Worm (Caenorhabditis elegans) whole organism, late embryonic: ENCODE measurements around the gene basl-1.
A peak's percentile ranks its signal among the peaks of the same experiment; 100 is the strongest.

Source experiments
- C38D4.7 ChIP-seq: fragments of 200-800 bp; sonication (Bioruptor generic); optimal IDR thresholded peaks from 2 replicates; lab custom pipeline; 2018; ENCODE audit warnings: mild to moderate bottlenecking, missing genetic modification characterization, moderate library complexity, missing compliant biosample characterization
- F13H6.1 ChIP-seq: sonication (generic microtip); optimal IDR thresholded peaks from 2 replicates; lab custom pipeline; 2016; ENCODE audit warnings: missing genetic modification characterization, missing compliant biosample characterization
- T23F11.4 ChIP-seq: fragments of 200-800 bp; sonication (Bioruptor generic); optimal IDR thresholded peaks from 2 replicates; lab custom pipeline; 2018; ENCODE audit warnings: mild to moderate bottlenecking, missing genetic modification characterization, missing compliant biosample characterization
- ceh-18 ChIP-seq: sonication (generic microtip); optimal IDR thresholded peaks from 2 replicates; lab custom pipeline; 2016; ENCODE audit warnings: missing genetic modification characterization, missing compliant biosample characterization
- ceh-19 ChIP-seq: fragments of 200-800 bp; sonication (Bioruptor generic); optimal IDR thresholded peaks from 2 replicates; lab custom pipeline; 2018; ENCODE audit warnings: mild to moderate bottlenecking, missing genetic modification characterization, missing compliant biosample characterization
- ceh-24 ChIP-seq: sonication (generic microtip); optimal IDR thresholded peaks from 2 replicates; lab custom pipeline; 2016; ENCODE audit warnings: mild to moderate bottlenecking, missing genetic modification characterization, missing compliant biosample characterization
- ceh-31 ChIP-seq: sonication (generic microtip); optimal IDR thresholded peaks from 2 replicates; lab custom pipeline; 2016; ENCODE audit warnings: missing genetic modification characterization, missing compliant biosample characterization
- ceh-34 ChIP-seq: sonication (generic microtip); optimal IDR thresholded peaks from 2 replicates; lab custom pipeline; 2016; ENCODE audit warnings: mild to moderate bottlenecking, missing genetic modification characterization, missing compliant biosample characterization
- ceh-48 ChIP-seq: sonication (generic microtip); optimal IDR thresholded peaks from 2 replicates; lab custom pipeline; 2016; ENCODE audit warnings: missing genetic modification characterization, inconsistent platforms, missing compliant biosample characterization
- ceh-6 ChIP-seq: fragments of 200-800 bp; sonication (Bioruptor generic); optimal IDR thresholded peaks from 2 replicates; lab custom pipeline; 2018; ENCODE audit warnings: mild to moderate bottlenecking, missing genetic modification characterization, missing compliant biosample characterization
- che-1 ChIP-seq: sonication (generic microtip); optimal IDR thresholded peaks from 2 replicates; lab custom pipeline; 2016; ENCODE audit warnings: mild to moderate bottlenecking, missing genetic modification characterization, missing compliant biosample characterization
- elt-2 ChIP-seq: sonication (generic microtip); optimal IDR thresholded peaks from 2 replicates; lab custom pipeline; 2016; ENCODE audit warnings: missing genetic modification reagents, missing genetic modification characterization, missing compliant biosample characterization
- elt-4 ChIP-seq: sonication (generic microtip); optimal IDR thresholded peaks from 2 replicates; lab custom pipeline; 2016; ENCODE audit warnings: missing genetic modification characterization, missing compliant biosample characterization
- ets-4 ChIP-seq: sonication (generic microtip); optimal IDR thresholded peaks from 2 replicates; lab custom pipeline; 2016; ENCODE audit warnings: missing genetic modification characterization, missing compliant biosample characterization
- fax-1 ChIP-seq: sonication (generic microtip); optimal IDR thresholded peaks from 2 replicates; lab custom pipeline; 2016; ENCODE audit warnings: missing genotype, missing genetic modification characterization, missing compliant biosample characterization
- gmeb-2 ChIP-seq: sonication (generic microtip); optimal IDR thresholded peaks from 2 replicates; lab custom pipeline; 2016; ENCODE audit warnings: missing genetic modification characterization, inconsistent platforms, missing compliant biosample characterization
- hlh-30 ChIP-seq: sonication (generic microtip); optimal IDR thresholded peaks from 2 replicates; lab custom pipeline; 2017; ENCODE audit warnings: antibody characterized with exemption, missing genetic modification characterization, missing compliant biosample characterization; ENCODE audit not compliant: insufficient read depth
- hlh-6 ChIP-seq: sonication (generic microtip); optimal IDR thresholded peaks from 2 replicates; lab custom pipeline; 2016; ENCODE audit warnings: missing genotype, missing genetic modification characterization, missing compliant biosample characterization
- lim-6 ChIP-seq: sonication (generic microtip); optimal IDR thresholded peaks from 2 replicates; lab custom pipeline; 2016; ENCODE audit warnings: missing genetic modification characterization, missing compliant biosample characterization
- madf-2 ChIP-seq: sonication (generic microtip); optimal IDR thresholded peaks from 2 replicates; lab custom pipeline; 2017; ENCODE audit warnings: missing genetic modification characterization, missing compliant biosample characterization
- mec-3 ChIP-seq: sonication (generic microtip); optimal IDR thresholded peaks from 2 replicates; lab custom pipeline; 2016; ENCODE audit warnings: borderline replicate concordance, missing genetic modification characterization, missing compliant biosample characterization
- nhr-11 ChIP-seq: fragments of 150-350 bp; optimal IDR thresholded peaks from 2 replicates; lab custom pipeline; 2014; ENCODE audit warnings: missing biosample characterization, missing genetic modification characterization
- npax-4 ChIP-seq: sonication (generic microtip); optimal IDR thresholded peaks from 2 replicates; lab custom pipeline; 2016; ENCODE audit warnings: missing genetic modification characterization, missing compliant biosample characterization
- odd-2 ChIP-seq: sonication (generic microtip); optimal IDR thresholded peaks from 2 replicates; lab custom pipeline; 2017; ENCODE audit warnings: antibody characterized with exemption, mild to moderate bottlenecking, missing genetic modification characterization, missing compliant biosample characterization
- pag-3 ChIP-seq: sonication (generic microtip); optimal IDR thresholded peaks from 2 replicates; lab custom pipeline; 2016; ENCODE audit warnings: missing compliant biosample characterization, missing genetic modification characterization, borderline replicate concordance
- pros-1 ChIP-seq: fragments of 150-350 bp; optimal IDR thresholded peaks from 2 replicates; lab custom pipeline; 2014; ENCODE audit warnings: missing biosample characterization, missing genetic modification reagents, missing genetic modification characterization
- ref-2 ChIP-seq: sonication (generic microtip); optimal IDR thresholded peaks from 2 replicates; lab custom pipeline; 2016; ENCODE audit warnings: missing genetic modification characterization, missing compliant biosample characterization
- rnt-1 ChIP-seq: sonication (generic microtip); optimal IDR thresholded peaks from 2 replicates; lab custom pipeline; 2016; ENCODE audit warnings: missing genetic modification characterization, missing compliant biosample characterization
- sdc-2 ChIP-seq: sonication (generic microtip); optimal IDR thresholded peaks from 2 replicates; lab custom pipeline; 2016; ENCODE audit warnings: missing genotype, missing genetic modification characterization, missing compliant biosample characterization
- tbx-7 ChIP-seq: sonication (generic microtip); optimal IDR thresholded peaks from 2 replicates; lab custom pipeline; 2016; ENCODE audit warnings: missing genotype, missing genetic modification characterization, missing compliant biosample characterization
- ttx-3 ChIP-seq: sonication (generic microtip); optimal IDR thresholded peaks from 2 replicates; lab custom pipeline; 2016; ENCODE audit warnings: missing genetic modification reagents, missing genetic modification characterization, missing compliant biosample characterization
- unc-42 ChIP-seq: sonication (generic microtip); optimal IDR thresholded peaks from 2 replicates; lab custom pipeline; 2016; ENCODE audit warnings: missing genotype, missing genetic modification characterization, missing compliant biosample characterization
- unc-55 ChIP-seq: sonication (generic microtip); optimal IDR thresholded peaks from 2 replicates; lab custom pipeline; 2017; ENCODE audit warnings: missing biosample characterization, missing genetic modification reagents, missing genetic modification characterization
- zip-5 ChIP-seq: sonication (generic microtip); optimal IDR thresholded peaks from 2 replicates; lab custom pipeline; 2016; ENCODE audit warnings: missing genetic modification characterization, missing compliant biosample characterization
- ztf-16 ChIP-seq: sonication (generic microtip); optimal IDR thresholded peaks from 2 replicates; lab custom pipeline; 2017; ENCODE audit warnings: missing genetic modification characterization, missing compliant biosample characterization

basl-1 gene

DNA sequence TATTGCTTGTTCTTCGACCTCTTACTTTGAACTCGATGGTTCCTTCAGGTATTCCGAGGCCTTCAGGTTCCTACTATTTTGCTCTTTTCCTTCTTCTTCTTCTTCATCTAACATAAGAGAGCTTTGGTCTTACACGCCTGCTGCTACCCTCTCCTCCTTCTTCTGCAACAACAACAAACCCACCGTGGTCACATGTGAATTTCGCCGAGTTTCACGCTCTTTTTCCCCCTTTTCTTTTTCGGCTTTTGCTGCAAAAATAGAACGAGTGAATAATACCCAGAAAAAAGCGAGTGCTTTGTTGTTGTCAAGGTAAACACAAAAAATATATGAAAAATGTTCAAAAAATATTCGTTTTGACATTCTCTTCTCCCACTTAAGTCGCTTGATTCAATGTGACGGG lies 8.7 kb downstream of the basl-1 start:
- TF ChIP-seq T23F11.4 (GFP tag; lab: Kevin White, UChicago) (no peak), hlh-30 (tag; lab: Kevin White, UChicago) (peak; percentile 30)

DNA sequence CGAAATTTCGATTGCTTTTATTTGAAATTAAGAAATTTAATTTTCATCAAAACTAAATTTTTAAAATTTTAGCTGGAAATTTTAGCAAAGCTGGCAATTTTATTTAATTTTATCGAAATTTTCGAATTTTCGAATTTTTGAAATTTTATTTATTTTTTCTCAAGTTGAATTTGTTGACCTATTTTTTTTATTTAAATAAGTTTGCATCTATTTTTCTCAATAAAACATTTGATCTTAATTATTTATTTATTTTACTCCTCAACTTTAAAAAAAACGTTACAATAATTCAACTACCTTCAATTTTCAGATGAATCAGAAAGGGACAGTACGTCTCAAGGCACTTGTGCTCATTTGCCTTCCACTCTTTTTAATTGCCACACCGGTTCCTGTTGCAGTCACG lies 10.1 kb downstream of the basl-1 start, which contains the start of gene daf-4:
TSS of gene daf-4 (plus strand) at position 301 of the 400 bp plus-strand sequence.
- no peak for TF ChIP-seq ceh-31
- TF ChIP-seq ceh-34: no peak
- no peak for TF ChIP-seq fax-1 (tag; lab: Kevin White, UChicago)
- no peak for TF ChIP-seq rnt-1 (tag; lab: Kevin White, UChicago)
- TF ChIP-seq unc-55 (GFP tag; lab: Kevin White, UChicago): no peak
- TF ChIP-seq nhr-11: no peak
- TF ChIP-seq pros-1: no peak
- no peak for TF ChIP-seq che-1
- no peak for TF ChIP-seq elt-4
- TF ChIP-seq ceh-6 (GFP tag; lab: Kevin White, UChicago): no peak
- no peak for TF ChIP-seq gmeb-2 (tag; lab: Kevin White, UChicago)
- TF ChIP-seq odd-2 (tag; lab: Kevin White, UChicago): no peak
- TF ChIP-seq hlh-6 (tag; lab: Kevin White, UChicago): no peak
- TF ChIP-seq tbx-7 (tag; lab: Kevin White, UChicago): no peak
- TF ChIP-seq pag-3 (tag; lab: Kevin White, UChicago): no peak
- no peak for TF ChIP-seq F13H6.1 (tag; lab: Kevin White, UChicago)
- no peak for TF ChIP-seq C38D4.7
- TF ChIP-seq madf-2 (tag; lab: Kevin White, UChicago): no peak
- no peak for TF ChIP-seq ref-2 (tag; lab: Kevin White, UChicago)

DNA sequence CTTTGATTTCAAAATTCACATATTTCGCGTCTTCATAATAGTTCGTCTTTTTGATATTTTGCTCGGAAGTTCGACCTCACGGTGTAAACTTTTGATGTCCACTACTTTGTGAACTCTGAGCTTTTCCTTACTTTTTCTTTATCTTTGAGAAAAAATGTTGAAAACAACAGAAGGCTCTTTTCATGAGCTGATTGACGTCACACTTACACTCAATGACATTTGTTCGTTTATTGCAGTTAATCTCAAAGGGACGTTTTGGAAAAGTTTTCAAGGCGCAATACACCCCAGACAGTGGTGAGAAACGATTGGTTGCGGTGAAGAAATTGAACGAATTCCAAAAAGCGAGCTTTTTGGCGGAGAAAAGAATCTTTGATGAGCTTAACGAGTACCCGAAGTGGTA lies 14.5 kb downstream of the basl-1 start:
- TF ChIP-seq ref-2 (tag; lab: Kevin White, UChicago): no peak
- no peak for TF ChIP-seq ztf-16 (tag; lab: Kevin White, UChicago)
- TF ChIP-seq F13H6.1 (tag; lab: Kevin White, UChicago): no peak
- no peak for TF ChIP-seq nhr-11
- no peak for TF ChIP-seq madf-2 (tag; lab: Kevin White, UChicago)
- no peak for TF ChIP-seq ceh-24 (tag; lab: Kevin White, UChicago)
- no peak for TF ChIP-seq pag-3 (tag; lab: Kevin White, UChicago)
- TF ChIP-seq che-1: no peak
- no peak for TF ChIP-seq npax-4 (tag; lab: Kevin White, UChicago)
- TF ChIP-seq sdc-2 (tag; lab: Kevin White, UChicago): no peak
- TF ChIP-seq ceh-48 (tag; lab: Kevin White, UChicago): no peak
- TF ChIP-seq ttx-3: no peak
- TF ChIP-seq elt-2 (tag; lab: Kevin White, UChicago): no peak
- TF ChIP-seq zip-5 (tag; lab: Kevin White, UChicago): no peak
- no peak for TF ChIP-seq ceh-31
- no peak for TF ChIP-seq ets-4 (tag; lab: Kevin White, UChicago)

DNA sequence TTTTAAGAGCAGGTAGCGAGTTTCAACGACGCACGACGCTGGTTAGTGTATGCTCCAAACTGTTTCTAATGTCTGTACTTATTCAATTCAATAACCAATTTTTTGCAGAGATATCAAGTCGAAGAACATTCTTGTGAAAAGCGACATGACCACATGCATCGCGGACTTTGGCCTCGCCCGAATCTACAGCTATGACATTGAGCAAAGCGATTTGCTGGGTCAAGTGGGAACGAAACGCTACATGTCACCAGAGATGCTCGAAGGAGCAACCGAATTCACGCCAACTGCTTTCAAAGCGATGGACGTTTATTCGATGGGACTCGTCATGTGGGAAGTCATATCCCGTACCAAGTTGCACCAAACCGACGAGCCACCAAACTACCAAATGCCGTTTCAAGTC lies 15.6 kb downstream of the basl-1 start:
- TF ChIP-seq ceh-18 (tag; lab: Kevin White, UChicago): no peak
- no peak for TF ChIP-seq rnt-1 (tag; lab: Kevin White, UChicago)
- TF ChIP-seq mec-3 (tag; lab: Kevin White, UChicago): no peak
- no peak for TF ChIP-seq lim-6 (tag; lab: Kevin White, UChicago)
- no peak for TF ChIP-seq zip-5 (tag; lab: Kevin White, UChicago)
- no peak for TF ChIP-seq pros-1

DNA sequence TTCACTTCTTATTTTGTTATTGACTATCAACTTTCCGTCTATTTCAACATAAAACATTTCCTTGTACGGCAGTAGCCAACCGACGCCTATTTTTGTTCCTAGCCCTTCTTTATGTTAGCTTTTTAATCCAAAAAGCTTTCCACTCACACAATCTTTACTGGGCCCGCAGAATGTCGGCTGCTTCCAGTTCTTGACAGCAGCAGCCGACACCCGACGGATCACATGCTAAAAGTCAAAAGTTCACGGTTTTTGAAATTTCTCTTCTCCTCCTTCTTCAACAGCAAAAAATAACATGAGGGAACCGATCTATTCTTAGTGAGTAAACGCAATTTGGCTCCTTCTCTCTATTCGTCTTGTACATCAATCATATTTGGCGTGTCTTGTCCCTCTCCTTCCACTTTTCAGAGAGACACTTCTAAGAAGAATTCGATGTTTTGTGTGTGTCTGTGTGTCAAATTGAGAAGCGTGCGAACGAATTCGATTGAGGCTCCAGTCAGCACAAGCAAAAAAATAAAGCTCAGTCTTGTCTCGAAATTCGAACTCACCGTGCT lies 17.8 kb downstream of the basl-1 start:
- TF ChIP-seq unc-42 (tag; lab: Kevin White, UChicago) (peak; percentile 85), ceh-19 (no peak)
